Worm (Caenorhabditis elegans) whole organism, L4/young adult: ENCODE data around the gene grl-3.

Source experiments
- W03F9.2 ChIP-seq: fragments of 150-350 bp; optimal IDR thresholded peaks from 2 replicates; lab custom pipeline; 2014; ENCODE audit warnings: missing biosample characterization, missing genetic modification characterization
- dao-5 ChIP-seq: sonication (generic microtip); optimal IDR thresholded peaks from 2 replicates; lab custom pipeline; 2016; ENCODE audit warnings: missing genotype, missing genetic modification characterization, moderate library complexity, missing compliant biosample characterization
- him-1 ChIP-seq: sonication (generic microtip); optimal IDR thresholded peaks from 2 replicates; lab custom pipeline; 2016; ENCODE audit warnings: missing genotype, missing genetic modification reagents, missing genetic modification characterization, missing compliant biosample characterization

ce11 chrV:11410902-11411561 lies at the start of gene grl-3, which contains the start of gene K03B8.8:
- TF ChIP-seq W03F9.2: no peak
- TF ChIP-seq him-1 (tag; lab: Kevin White, UChicago): no peak
- TF ChIP-seq dao-5: no peak
